Worm (Caenorhabditis elegans) whole organism, L4 larva: ENCODE results near the gene cam-1.

Source experiments
- R02D3.7 ChIP-seq: fragments of 150-350 bp; sonication (generic microtip); optimal IDR thresholded peaks from 3 replicates; lab custom pipeline; 2014; ENCODE audit warnings: missing biosample characterization, missing genetic modification characterization
- ama-1 ChIP-seq: fragments of 150-350 bp; optimal IDR thresholded peaks from 2 replicates; lab custom pipeline; 2014; ENCODE audit warnings: inconsistent platforms, mixed read lengths
- ces-1 ChIP-seq: fragments of 150-350 bp; sonication (generic microtip); optimal IDR thresholded peaks from 4 replicates; lab custom pipeline; 2014; ENCODE audit warnings: missing biosample characterization, missing genetic modification reagents, missing genetic modification characterization
- jun-1 ChIP-seq: fragments of 150-350 bp; optimal IDR thresholded peaks from 2 replicates; lab custom pipeline; 2014; ENCODE audit warnings: missing biosample characterization, missing genetic modification reagents, missing genetic modification characterization
- mdl-1 ChIP-seq, 2 experiments: fragments of 150-350 bp in 1 of 2; sonication (generic microtip) in 1 of 2; optimal IDR thresholded peaks; 2 replicates each; lab custom pipeline; 2014 to 2017; ENCODE audit warnings: missing biosample characterization in 2 of 2, missing genetic modification characterization in 2 of 2
- nhr-6 ChIP-seq: fragments of 150-350 bp; optimal IDR thresholded peaks from 2 replicates; lab custom pipeline; 2014; ENCODE audit warnings: missing biosample characterization, missing genetic modification characterization
- nhr-77 ChIP-seq: fragments of 150-350 bp; optimal IDR thresholded peaks from 2 replicates; lab custom pipeline; 2014; ENCODE audit warnings: missing biosample characterization, missing genetic modification characterization
- snpc-4 ChIP-seq: fragments of 150-350 bp; optimal IDR thresholded peaks from 2 replicates; lab custom pipeline; 2014; ENCODE audit warnings: missing biosample characterization, missing genetic modification characterization
- spr-1 ChIP-seq: sonication (generic microtip); optimal IDR thresholded peaks from 2 replicates; lab custom pipeline; 2016; ENCODE audit warnings: mild to moderate bottlenecking, missing genetic modification characterization, missing compliant biosample characterization
- tra-1 ChIP-seq: fragments of 200-800 bp; sonication (Bioruptor generic); IDR thresholded peaks from 2 replicates; pipeline ENCODE4 v1.3.6; 2022; ENCODE audit warnings: missing genetic modification reagents, missing genetic modification characterization, missing compliant biosample characterization
- unc-39 ChIP-seq: sonication (generic microtip); optimal IDR thresholded peaks from 2 replicates; lab custom pipeline; 2017; ENCODE audit warnings: missing biosample characterization, missing genetic modification characterization
- zag-1 ChIP-seq: fragments of 150-350 bp; optimal IDR thresholded peaks from 2 replicates; lab custom pipeline; 2014; ENCODE audit warnings: missing biosample characterization, missing genetic modification characterization
- zip-11 ChIP-seq: fragments of 200-800 bp; sonication (Bioruptor generic); IDR thresholded peaks from 2 replicates; pipeline ENCODE4 v1.3.6; 2022; ENCODE audit warnings: missing genetic modification characterization, missing compliant biosample characterization

ce11 chrII:9271285-9271684, 38.8 kb downstream of the cam-1 start:
- TF ChIP-seq ces-1 (GFP tag; lab: Kevin White, UChicago) (no peak), zip-11 (GFP tag; lab: Robert Waterston, UW) (no peak), nhr-6 (no peak), nhr-77 (tag; lab: Kevin White, UChicago) (no peak), tra-1 (GFP tag; lab: Robert Waterston, UW) (no peak), zag-1 (no peak), snpc-4 (no peak), unc-39 (tag; lab: Kevin White, UChicago) (no peak), mdl-1 (tag; optimal IDR thresholded peaks at IDR 0.05; lab: Kevin White, UChicago) (no peak), ama-1 (lab: Kevin White, UChicago) (no peak), spr-1 (tag; lab: Kevin White, UChicago) (no peak), R02D3.7 (tag; lab: Kevin White, UChicago) (no peak), jun-1 (tag; lab: Kevin White, UChicago) (no peak)
